Worm (Caenorhabditis elegans): ENCODE results near the gene nhr-61.

DNA sequence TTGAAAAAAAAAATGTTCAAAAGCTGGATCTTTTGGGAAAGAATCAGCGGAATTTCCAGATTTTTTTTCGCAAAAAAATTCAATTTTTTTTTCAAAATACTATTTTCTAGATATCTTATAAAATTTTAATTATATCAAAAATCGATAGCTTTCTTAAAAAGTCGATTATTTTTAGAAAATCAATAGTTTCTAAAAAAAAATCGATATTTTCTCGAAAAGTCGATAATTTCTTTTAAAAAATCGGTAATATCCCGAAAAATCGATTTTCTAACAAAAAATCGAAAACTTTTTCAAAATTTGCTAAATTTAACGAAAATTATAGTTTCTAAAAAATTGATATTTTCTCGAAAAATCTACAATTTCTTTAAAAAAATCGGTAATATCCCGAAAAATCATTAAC, 49.5 kb downstream of the nhr-61 start:
- TF ChIP-seq elt-2 (tag; optimal IDR thresholded peaks at IDR 0.05) = no peak
- TF ChIP-seq aly-2 (tag; optimal IDR thresholded peaks at IDR 0.05) = no peak
- TF ChIP-seq nhr-23 (tag; optimal IDR thresholded peaks at IDR 0.05) = no peak
- TF ChIP-seq fkh-10 (GFP tag; optimal IDR thresholded peaks at IDR 0.05) = no peak
- TF ChIP-seq mml-1 (tag; optimal IDR thresholded peaks at IDR 0.05) = no peak
- no peak for TF ChIP-seq unc-62 (GFP tag; optimal IDR thresholded peaks at IDR 0.05)
- TF ChIP-seq lin-39 (tag; optimal IDR thresholded peaks at IDR 0.05) = no peak
- no peak for TF ChIP-seq fos-1 (tag; optimal IDR thresholded peaks at IDR 0.05)
- TF ChIP-seq ceh-28 (tag; optimal IDR thresholded peaks at IDR 0.05) = peak; percentile 78
- no peak for TF ChIP-seq ceh-82 (tag; optimal IDR thresholded peaks at IDR 0.05)
- no peak for TF ChIP-seq tbx-2 (tag; optimal IDR thresholded peaks at IDR 0.05)
- no peak for TF ChIP-seq elt-3 (tag; optimal IDR thresholded peaks at IDR 0.05)
- no peak for TF ChIP-seq zag-1 (tag; optimal IDR thresholded peaks at IDR 0.05)
